Worm (Caenorhabditis elegans): ENCODE data around the gene jmjd-4.

- TF ChIP-seq lin-15B (tag; optimal IDR thresholded peaks at IDR 0.05) (no peak), pqm-1 (tag; optimal IDR thresholded peaks at IDR 0.05) (no peak), fkh-10 (GFP tag; optimal IDR thresholded peaks at IDR 0.05) (no peak), nhr-76 (tag; optimal IDR thresholded peaks at IDR 0.05) (no peak), sea-2 (GFP tag; optimal IDR thresholded peaks at IDR 0.05) (no peak), fos-1 (tag; optimal IDR thresholded peaks at IDR 0.05) (no peak), nhr-77 (tag; optimal IDR thresholded peaks at IDR 0.05) (no peak), nhr-237 (tag; optimal IDR thresholded peaks at IDR 0.05) (no peak), hmg-11 (tag; optimal IDR thresholded peaks at IDR 0.05) (no peak), unc-39 (tag; optimal IDR thresholded peaks at IDR 0.05) (no peak), skn-1 (tag; optimal IDR thresholded peaks at IDR 0.05) (no peak)
Observed at ce11 chrIII:10332560-10332959, 1.3 kb downstream of the jmjd-4 start, which contains the start of gene T07C4.12.

Data from whole organism, L3 larva.